Worm (Caenorhabditis elegans): Measurements from ENCODE around the gene M05D6.2.

- TF ChIP-seq nhr-237 (tag; optimal IDR thresholded peaks at IDR 0.05) (no peak), nhr-76 (tag; optimal IDR thresholded peaks at IDR 0.05) (no peak), ztf-11 (tag; optimal IDR thresholded peaks at IDR 0.05) (no peak), zip-8 (tag; optimal IDR thresholded peaks at IDR 0.05) (no peak), sptf-1 (tag; optimal IDR thresholded peaks at IDR 0.05) (no peak), nhr-12 (tag; optimal IDR thresholded peaks at IDR 0.05) (no peak), pha-4 (tag; optimal IDR thresholded peaks at IDR 0.05) (no peak), unc-62 (GFP tag; optimal IDR thresholded peaks at IDR 0.05) (no peak), snpc-4 (tag; optimal IDR thresholded peaks at IDR 0.05) (no peak), unc-120 (tag; optimal IDR thresholded peaks at IDR 0.05; ENCODE audit: poor library complexity, severe bottlenecking) (no peak), M03D4.4 (tag; optimal IDR thresholded peaks at IDR 0.05) (no peak)
These were observed 12.3 kb downstream of the M05D6.2 start, which contains the start of gene lact-4 for ce11 chrII:8480166-8480565.
